Worm (Caenorhabditis elegans) whole organism, L4 larva: ENCODE results near the gene gop-3.

ENCODE experiments used
- F37D6.2 ChIP-seq: sonication (generic microtip); optimal IDR thresholded peaks from 2 replicates; lab custom pipeline; 2016; ENCODE audit warnings: mild to moderate bottlenecking, missing genetic modification characterization, missing compliant biosample characterization
- attf-4 ChIP-seq: sonication (generic microtip); optimal IDR thresholded peaks from 3 replicates; lab custom pipeline; 2017; ENCODE audit warnings: missing biosample characterization, missing genetic modification characterization
- ceh-62 ChIP-seq: sonication (generic microtip); optimal IDR thresholded peaks from 2 replicates; lab custom pipeline; 2017; ENCODE audit warnings: missing biosample characterization, missing genetic modification characterization
- daf-12 ChIP-seq: fragments of 150-350 bp; optimal IDR thresholded peaks from 2 replicates; lab custom pipeline; 2014; ENCODE audit warnings: missing biosample characterization, missing genetic modification reagents, missing genetic modification characterization
- dve-1 ChIP-seq: sonication (generic microtip); optimal IDR thresholded peaks from 2 replicates; lab custom pipeline; 2017; ENCODE audit warnings: antibody characterized with exemption, mild to moderate bottlenecking, missing genetic modification characterization, missing compliant biosample characterization; ENCODE audit not compliant: insufficient read depth
- lin-13 ChIP-seq: fragments of 150-350 bp; optimal IDR thresholded peaks from 2 replicates; lab custom pipeline; 2014; ENCODE audit warnings: missing biosample characterization, missing genetic modification reagents, missing genetic modification characterization
- nhr-25 ChIP-seq: sonication (generic microtip); optimal IDR thresholded peaks from 2 replicates; lab custom pipeline; 2017; ENCODE audit warnings: missing genetic modification characterization, mild to moderate bottlenecking, missing compliant biosample characterization, antibody characterized with exemption, moderate library complexity, borderline replicate concordance; ENCODE audit not compliant: insufficient read depth
- snpc-4 ChIP-seq: fragments of 150-350 bp; optimal IDR thresholded peaks from 2 replicates; lab custom pipeline; 2014; ENCODE audit warnings: missing biosample characterization, missing genetic modification characterization

- TF ChIP-seq attf-4 (tag; lab: Kevin White, UChicago) (no peak), dve-1 (no peak), F37D6.2 (no peak), ceh-62 (tag; lab: Kevin White, UChicago) (no peak), daf-12 (tag; lab: Kevin White, UChicago) (no peak), snpc-4 (tag; lab: Kevin White, UChicago) (no peak), nhr-25 (tag; lab: Kevin White, UChicago) (no peak), lin-13 (GFP tag; lab: Kevin White, UChicago) (no peak)
Observed at ce11 chrIII:5228839-5229238, 31.7 kb upstream of the gop-3 start.
